Worm (Caenorhabditis elegans): Measurements from ENCODE around the gene R09E10.13.
A peak's percentile ranks its signal among the peaks of the same experiment; 100 is the strongest.

R09E10.13 gene

DNA sequence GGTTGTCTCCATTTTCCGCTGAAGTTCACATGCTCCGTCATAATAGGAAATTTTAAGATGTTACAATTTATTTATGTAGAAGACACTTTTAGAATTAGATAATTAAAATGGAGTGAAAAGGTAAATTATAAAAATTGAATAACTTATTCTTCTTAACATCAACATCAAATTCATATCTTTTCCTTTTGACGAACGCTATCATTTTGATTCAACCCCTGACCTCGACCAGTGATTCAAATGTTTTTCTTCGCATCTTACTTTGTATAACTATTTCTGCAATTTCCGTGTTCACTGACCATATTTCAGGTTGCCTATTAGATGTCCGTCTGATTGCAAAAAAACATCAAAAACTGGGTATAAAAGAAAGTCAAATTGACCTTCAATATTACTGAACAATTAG, 18.0 kb downstream of the R09E10.13 start, which contains the start of gene Y43C5A.7:
TSS of gene Y43C5A.7 (plus strand) at position 301 of the 400 bp plus-strand sequence.
- no peak for TF ChIP-seq hnd-1 (tag; optimal IDR thresholded peaks at IDR 0.05)
- no peak for TF ChIP-seq B0310.2 (tag; optimal IDR thresholded peaks at IDR 0.05)
- no peak for TF ChIP-seq ama-1 (optimal IDR thresholded peaks at IDR 0.05)
- TF ChIP-seq sea-1 (GFP tag; conservative IDR thresholded peaks at IDR 0.05), result no peak
- TF ChIP-seq pes-1 (GFP tag; IDR thresholded peaks at IDR 0.05), result no peak
- TF ChIP-seq tbx-11 (GFP tag; IDR thresholded peaks at IDR 0.05), result no peak
- no peak for TF ChIP-seq hmbx-1 (tag; optimal IDR thresholded peaks at IDR 0.05)
- TF ChIP-seq aly-1 (tag; optimal IDR thresholded peaks at IDR 0.05), result no peak
- no peak for TF ChIP-seq flt-1 (GFP tag; IDR thresholded peaks at IDR 0.05)
- TF ChIP-seq ets-7 (tag; optimal IDR thresholded peaks at IDR 0.05), result no peak
- TF ChIP-seq scrt-1 (GFP tag; IDR thresholded peaks at IDR 0.05), result no peak
- no peak for TF ChIP-seq ceh-36 (tag; optimal IDR thresholded peaks at IDR 0.05)
- no peak for TF ChIP-seq tbx-37 (GFP tag; conservative IDR thresholded peaks at IDR 0.05)
- no peak for TF ChIP-seq hmg-4 (GFP tag; optimal IDR thresholded peaks at IDR 0.05)
- no peak for TF ChIP-seq F13C5.2 (tag; optimal IDR thresholded peaks at IDR 0.05)

DNA sequence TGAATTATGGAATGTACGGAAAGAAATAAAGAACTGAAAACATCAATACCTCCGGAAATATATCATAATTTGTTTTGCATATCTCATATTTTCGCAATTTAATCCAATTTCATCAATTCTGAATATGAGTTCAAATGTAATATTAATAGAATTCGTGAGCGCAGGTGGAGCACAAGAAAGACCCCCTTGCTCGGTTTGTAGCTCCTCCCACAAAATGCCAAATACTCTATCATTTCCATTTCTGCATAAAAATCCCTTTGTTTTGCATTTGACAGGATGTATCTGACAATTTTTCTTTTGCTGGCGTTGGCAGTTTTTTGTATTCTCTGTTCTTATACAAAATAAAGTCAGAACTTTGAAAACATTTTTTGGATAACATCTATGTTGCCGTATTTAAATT, 19.9 kb downstream of the R09E10.13 start:
- TF ChIP-seq flt-1 (GFP tag; IDR thresholded peaks at IDR 0.05) (no peak), ceh-13 (GFP tag; optimal IDR thresholded peaks at IDR 0.05) (no peak), ama-1 (optimal IDR thresholded peaks at IDR 0.05) (no peak), ceh-36 (tag; optimal IDR thresholded peaks at IDR 0.05) (no peak), hnd-1 (tag; optimal IDR thresholded peaks at IDR 0.05) (no peak), hmbx-1 (tag; optimal IDR thresholded peaks at IDR 0.05) (no peak), tra-4 (tag; optimal IDR thresholded peaks at IDR 0.05) (no peak), tbx-11 (GFP tag; IDR thresholded peaks at IDR 0.05) (no peak), F13C5.2 (tag; optimal IDR thresholded peaks at IDR 0.05) (no peak), sea-1 (GFP tag; conservative IDR thresholded peaks at IDR 0.05) (no peak), pes-1 (GFP tag; IDR thresholded peaks at IDR 0.05) (no peak), B0310.2 (tag; optimal IDR thresholded peaks at IDR 0.05) (no peak), hmg-4 (GFP tag; optimal IDR thresholded peaks at IDR 0.05) (no peak), aly-1 (tag; optimal IDR thresholded peaks at IDR 0.05) (no peak), tbx-37 (GFP tag; conservative IDR thresholded peaks at IDR 0.05) (no peak), ets-7 (tag; optimal IDR thresholded peaks at IDR 0.05) (no peak), scrt-1 (GFP tag; IDR thresholded peaks at IDR 0.05) (no peak)

DNA sequence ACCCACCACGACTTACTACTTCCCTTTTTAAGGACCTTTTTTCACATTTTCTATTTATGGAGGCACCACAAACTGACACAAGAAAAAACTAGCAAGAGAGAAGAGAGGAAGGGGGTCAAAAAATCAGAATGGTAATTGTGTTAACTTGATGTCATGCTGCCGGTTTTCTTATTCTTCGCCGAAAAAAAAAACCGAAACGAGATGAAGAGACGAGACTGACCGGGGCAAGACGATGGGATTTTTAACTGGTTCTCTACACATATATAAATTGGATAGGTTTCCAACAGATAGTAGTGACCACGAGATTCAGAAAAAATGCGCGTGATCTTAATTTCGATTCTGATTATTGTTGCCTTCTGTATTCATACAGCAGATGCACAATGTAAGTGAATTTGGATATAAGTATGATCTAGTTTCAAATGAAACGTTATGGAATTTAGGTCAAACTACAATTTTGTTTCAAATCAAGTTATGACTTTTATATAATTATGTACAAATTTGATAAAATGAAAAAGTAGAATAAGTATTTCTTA, 21.1 kb downstream of the R09E10.13 start, which contains the start of gene Y43C5A.3:
TSS of gene Y43C5A.3 (plus strand) at position 256 of the 533 bp plus-strand sequence.
- TF ChIP-seq tbx-37 (GFP tag; conservative IDR thresholded peaks at IDR 0.05) (no peak), scrt-1 (GFP tag; IDR thresholded peaks at IDR 0.05) (no peak), sea-1 (GFP tag; conservative IDR thresholded peaks at IDR 0.05) (no peak), B0310.2 (tag; optimal IDR thresholded peaks at IDR 0.05) (no peak), flt-1 (GFP tag; IDR thresholded peaks at IDR 0.05) (no peak), aly-1 (tag; optimal IDR thresholded peaks at IDR 0.05) (no peak), pes-1 (GFP tag; IDR thresholded peaks at IDR 0.05) (no peak), F13C5.2 (tag; optimal IDR thresholded peaks at IDR 0.05) (no peak), hmbx-1 (tag; optimal IDR thresholded peaks at IDR 0.05) (no peak), tbx-11 (GFP tag; IDR thresholded peaks at IDR 0.05) (no peak), ceh-13 (GFP tag; optimal IDR thresholded peaks at IDR 0.05) (no peak), hnd-1 (tag; optimal IDR thresholded peaks at IDR 0.05) (no peak), hmg-4 (GFP tag; optimal IDR thresholded peaks at IDR 0.05) (no peak)

DNA sequence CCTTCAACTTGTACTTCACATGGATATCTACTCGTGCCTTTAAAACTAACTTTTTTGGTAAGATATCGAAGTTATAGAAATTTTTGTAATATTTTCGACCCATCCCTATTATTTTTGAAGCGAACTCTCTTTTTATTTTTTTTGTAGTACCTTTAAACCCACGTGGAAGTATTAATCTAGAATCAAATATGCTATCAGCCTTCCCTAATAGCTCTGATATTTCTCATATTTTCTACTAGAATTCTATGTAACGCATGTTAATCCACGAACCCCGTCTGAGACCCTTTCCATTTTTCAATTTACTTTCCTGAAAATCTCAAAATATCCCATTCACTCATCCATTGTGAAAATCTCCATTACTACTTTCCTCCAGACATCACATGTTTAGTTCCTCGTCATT, 21.6 kb downstream of the R09E10.13 start:
- TF ChIP-seq ets-7 (tag; optimal IDR thresholded peaks at IDR 0.05) (no peak), F13C5.2 (tag; optimal IDR thresholded peaks at IDR 0.05) (no peak), hnd-1 (tag; optimal IDR thresholded peaks at IDR 0.05) (no peak), B0310.2 (tag; optimal IDR thresholded peaks at IDR 0.05) (no peak), hmbx-1 (tag; optimal IDR thresholded peaks at IDR 0.05) (no peak), tbx-37 (GFP tag; conservative IDR thresholded peaks at IDR 0.05) (no peak), ceh-36 (tag; optimal IDR thresholded peaks at IDR 0.05) (no peak), aly-1 (tag; optimal IDR thresholded peaks at IDR 0.05) (no peak), pes-1 (GFP tag; IDR thresholded peaks at IDR 0.05) (no peak), ama-1 (optimal IDR thresholded peaks at IDR 0.05) (no peak), ceh-13 (GFP tag; optimal IDR thresholded peaks at IDR 0.05) (no peak), tbx-11 (GFP tag; IDR thresholded peaks at IDR 0.05) (no peak), tra-4 (tag; optimal IDR thresholded peaks at IDR 0.05) (no peak), hmg-4 (GFP tag; optimal IDR thresholded peaks at IDR 0.05) (no peak)

DNA sequence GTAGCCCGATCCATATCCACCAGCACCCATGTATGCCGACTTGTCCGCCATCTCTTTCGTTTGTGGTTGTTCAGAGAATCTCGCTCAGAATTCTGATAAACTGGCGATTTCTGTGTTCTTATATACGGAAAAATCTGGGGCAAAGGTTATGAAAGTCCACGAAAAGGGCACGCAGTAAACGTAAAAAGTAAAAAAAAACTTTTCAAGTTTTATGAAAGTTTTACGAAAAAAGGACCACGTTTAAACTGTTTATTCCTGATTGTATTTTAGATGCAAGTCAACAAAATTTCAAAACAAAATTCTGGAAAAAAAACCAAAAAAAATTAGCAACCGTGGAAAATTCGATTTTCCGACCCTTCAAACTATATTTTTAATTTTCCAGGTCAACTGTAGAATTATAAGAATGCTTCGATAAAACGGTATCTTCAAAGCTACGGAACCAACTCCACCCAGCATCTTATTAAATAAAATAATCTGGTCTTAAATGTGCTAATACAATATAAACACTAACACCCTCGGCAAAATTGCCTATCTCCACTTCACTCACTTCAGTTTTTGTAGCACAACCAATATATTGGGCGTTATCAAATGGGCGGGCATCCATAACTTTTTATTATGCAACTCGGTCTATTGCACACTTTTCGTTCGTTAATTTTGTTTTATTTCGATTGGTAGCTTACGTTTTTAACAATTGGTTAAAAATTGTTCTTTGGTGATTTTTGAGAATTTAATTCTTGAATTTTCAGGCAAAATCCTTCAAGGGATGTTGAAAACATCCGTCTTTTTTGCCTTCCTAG, 25.6 kb downstream of the R09E10.13 start, which contains the start of the genes nspd-7 and Y43C5A.2:
TSS of gene nspd-7 (minus strand) at position 51 of the 797 bp plus-strand sequence.
TSS of gene Y43C5A.2 (plus strand) at position 747 of the 797 bp plus-strand sequence.
- no peak for TF ChIP-seq flt-1 (GFP tag; IDR thresholded peaks at IDR 0.05)

DNA sequence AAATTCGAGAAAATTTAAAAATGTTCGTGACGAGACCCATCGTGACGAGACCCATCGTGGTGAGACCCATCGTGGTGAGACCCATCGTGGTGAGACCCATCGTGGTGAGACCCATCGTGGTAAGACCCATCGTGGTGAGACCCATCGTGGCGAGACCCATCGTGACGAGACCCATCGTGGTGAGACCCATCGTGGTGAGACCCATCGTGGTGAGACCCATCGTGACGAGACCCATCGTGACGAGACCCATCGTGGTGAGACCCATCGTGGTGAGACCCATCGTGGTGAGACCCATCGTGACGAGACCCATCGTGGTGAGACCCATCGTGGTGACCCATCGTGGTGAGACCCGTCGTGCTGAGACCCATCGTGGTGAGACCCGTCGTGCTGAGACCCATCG, 32.1 kb downstream of the R09E10.13 start:
- TF ChIP-seq flt-1 (GFP tag; IDR thresholded peaks at IDR 0.05), result 0 out of 2 replicates have a peak, but pooled peaks have one; percentile 27

DNA sequence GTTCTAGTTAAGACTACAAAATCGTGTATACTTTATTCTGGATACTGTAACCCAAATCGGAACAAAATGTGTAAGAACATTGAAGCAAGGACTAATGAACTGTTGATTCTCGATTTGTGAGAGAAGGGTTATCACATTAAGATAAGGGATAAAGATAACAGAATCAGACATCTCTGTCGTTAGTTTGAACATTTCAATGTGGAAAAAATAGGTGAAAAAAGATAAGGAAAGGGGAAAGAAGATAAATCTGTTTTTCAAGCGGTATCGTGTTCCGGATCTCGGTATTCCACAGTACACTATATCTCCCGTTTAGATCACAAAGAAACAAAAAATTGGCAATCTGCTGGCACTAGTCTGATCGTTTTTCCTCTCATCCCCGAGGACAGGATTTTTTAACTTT, 33.9 kb downstream of the R09E10.13 start:
- no peak for TF ChIP-seq ama-1 (optimal IDR thresholded peaks at IDR 0.05)
- no peak for TF ChIP-seq B0310.2 (tag; optimal IDR thresholded peaks at IDR 0.05)
- no peak for TF ChIP-seq flt-1 (GFP tag; IDR thresholded peaks at IDR 0.05)
- no peak for TF ChIP-seq pes-1 (GFP tag; IDR thresholded peaks at IDR 0.05)
- no peak for TF ChIP-seq tbx-37 (GFP tag; conservative IDR thresholded peaks at IDR 0.05)
- TF ChIP-seq ets-7 (tag; optimal IDR thresholded peaks at IDR 0.05), result no peak
- TF ChIP-seq tbx-11 (GFP tag; IDR thresholded peaks at IDR 0.05), result no peak

Measured in whole organism, early embryonic.